Worm (Caenorhabditis elegans) whole organism, young adult: ENCODE data around the gene M04C3.5.

Source experiments
- B0261.1 ChIP-seq: sonication (generic microtip); optimal IDR thresholded peaks from 2 replicates; lab custom pipeline; 2016; ENCODE audit warnings: mild to moderate bottlenecking, missing genetic modification characterization, moderate library complexity, missing compliant biosample characterization
- B0336.3 ChIP-seq: fragments of 200-800 bp; sonication (Bioruptor generic); IDR thresholded peaks from 2 replicates; pipeline ENCODE4 v1.3.6; 2022; ENCODE audit warnings: missing genetic modification characterization, missing compliant biosample characterization
- F55B11.4 ChIP-seq: sonication (generic microtip); optimal IDR thresholded peaks from 2 replicates; lab custom pipeline; 2016; ENCODE audit warnings: missing compliant biosample characterization, missing genetic modification characterization, borderline replicate concordance; ENCODE audit not compliant: insufficient read depth
- K11D2.4 ChIP-seq: fragments of 200-800 bp; sonication (Bioruptor generic); IDR thresholded peaks from 2 replicates; pipeline ENCODE4 v1.3.6; 2022; ENCODE audit warnings: missing genetic modification reagents, missing genetic modification characterization, missing compliant biosample characterization
- T07F8.4 ChIP-seq: sonication (generic microtip); optimal IDR thresholded peaks from 2 replicates; lab custom pipeline; 2016; ENCODE audit warnings: mild to moderate bottlenecking, missing genetic modification characterization, moderate library complexity, missing compliant biosample characterization
- T26A5.8 ChIP-seq: sonication (generic microtip); optimal IDR thresholded peaks from 2 replicates; lab custom pipeline; 2016; ENCODE audit warnings: missing genetic modification characterization, missing compliant biosample characterization
- ama-1 ChIP-seq, 3 experiments: fragments of 150-350 bp in 1 of 3; sonication (generic microtip) in 2 of 3; optimal IDR thresholded peaks; 2 replicates each; lab custom pipeline; 2014 to 2018; ENCODE audit warnings: missing biosample characterization in 2 of 3, missing genetic modification characterization in 2 of 3, missing genetic modification reagents in 2 of 3
- aptf-3 ChIP-seq: fragments of 200-800 bp; sonication (Bioruptor generic); IDR thresholded peaks from 2 replicates; pipeline ENCODE4 v1.3.6; 2022; ENCODE audit warnings: missing genetic modification characterization, missing compliant biosample characterization
- atf-7 ChIP-seq: sonication (generic microtip); optimal IDR thresholded peaks from 2 replicates; lab custom pipeline; 2017; ENCODE audit warnings: mild to moderate bottlenecking, missing genetic modification characterization, missing compliant biosample characterization
- bed-1 ChIP-seq: fragments of 200-800 bp; sonication (Bioruptor generic); IDR thresholded peaks from 2 replicates; pipeline ENCODE4 v1.3.6; 2022; ENCODE audit warnings: missing genetic modification reagents, missing genetic modification characterization, missing compliant biosample characterization
- cebp-1 ChIP-seq, 2 experiments: fragments of 200-800 bp in 1 of 2; sonication (Bioruptor generic) in 1 of 2; sonication (generic microtip) in 1 of 2; IDR thresholded peaks in 1 of 2; optimal IDR thresholded peaks in 1 of 2; 2 replicates each; pipeline versions ENCODE4 v1.3.6 to Lab custom; 2017 to 2022; ENCODE audit warnings: missing compliant biosample characterization in 2 of 2, missing genetic modification characterization in 2 of 2, mild to moderate bottlenecking in 1 of 2, missing genetic modification reagents in 1 of 2, moderate library complexity in 1 of 2
- ceh-91 ChIP-seq: fragments of 200-800 bp; sonication (Bioruptor generic); IDR thresholded peaks from 2 replicates; pipeline ENCODE4 v1.3.6; 2022; ENCODE audit warnings: missing genetic modification reagents, missing genetic modification characterization, missing compliant biosample characterization
- die-1 ChIP-seq: sonication (generic microtip); optimal IDR thresholded peaks from 2 replicates; lab custom pipeline; 2016; ENCODE audit warnings: missing genotype, mild to moderate bottlenecking, missing genetic modification characterization, missing compliant biosample characterization
- dox-1 ChIP-seq: fragments of 200-800 bp; sonication (Bioruptor generic); IDR thresholded peaks from 2 replicates; pipeline ENCODE4 v1.3.6; 2022; ENCODE audit warnings: missing genetic modification reagents, missing genetic modification characterization, missing compliant biosample characterization
- dpl-1 ChIP-seq: fragments of 150-350 bp; optimal IDR thresholded peaks from 2 replicates; lab custom pipeline; 2014; ENCODE audit warnings: missing biosample characterization, missing genetic modification reagents, missing genetic modification characterization
- egl-44 ChIP-seq: fragments of 200-800 bp; sonication (Bioruptor generic); IDR thresholded peaks from 2 replicates; pipeline ENCODE4 v1.3.6; 2022; ENCODE audit warnings: missing genetic modification reagents, missing genetic modification characterization, missing compliant biosample characterization
- fkh-3 ChIP-seq: sonication (generic microtip); optimal IDR thresholded peaks from 2 replicates; lab custom pipeline; 2016; ENCODE audit warnings: mild to moderate bottlenecking, missing genetic modification characterization, missing compliant biosample characterization
- gei-17 ChIP-seq: fragments of 200-800 bp; sonication (Bioruptor generic); optimal IDR thresholded peaks from 2 replicates; lab custom pipeline; 2018; ENCODE audit warnings: mild to moderate bottlenecking, missing genetic modification characterization, missing compliant biosample characterization
- hlh-12 ChIP-seq: sonication (generic microtip); optimal IDR thresholded peaks from 2 replicates; lab custom pipeline; 2016; ENCODE audit warnings: missing genetic modification characterization, missing compliant biosample characterization
- hlh-26 ChIP-seq: fragments of 200-800 bp; sonication (Bioruptor generic); conservative IDR thresholded peaks from 2 replicates; pipeline ENCODE4 v1.3.6; 2022; ENCODE audit warnings: missing genetic modification reagents, missing genetic modification characterization, missing compliant biosample characterization
- hmg-1.2 ChIP-seq: fragments of 200-800 bp; sonication (Bioruptor generic); IDR thresholded peaks from 2 replicates; pipeline ENCODE4 v1.3.6; 2022; ENCODE audit warnings: missing genetic modification reagents, missing genetic modification characterization, missing compliant biosample characterization
- hmg-20 ChIP-seq: fragments of 200-800 bp; sonication (Bioruptor generic); IDR thresholded peaks from 2 replicates; pipeline ENCODE4 v1.3.6; 2022; ENCODE audit warnings: missing genetic modification reagents, missing genetic modification characterization, missing compliant biosample characterization
- lag-1 ChIP-seq: fragments of 200-800 bp; sonication (Bioruptor generic); IDR thresholded peaks from 2 replicates; pipeline ENCODE4 v1.3.6; 2022; ENCODE audit warnings: missing genetic modification reagents, missing genetic modification characterization, missing compliant biosample characterization
- let-526 ChIP-seq: fragments of 200-800 bp; sonication (Bioruptor generic); IDR thresholded peaks from 2 replicates; pipeline ENCODE4 v1.3.6; 2022; ENCODE audit warnings: missing genetic modification reagents, missing genetic modification characterization, missing compliant biosample characterization
- lin-26 ChIP-seq: fragments of 200-800 bp; sonication (Bioruptor generic); IDR thresholded peaks from 2 replicates; pipeline ENCODE4 v1.3.6; 2022; ENCODE audit warnings: missing genetic modification reagents, missing genetic modification characterization, missing compliant biosample characterization
- madf-8 ChIP-seq: fragments of 200-800 bp; sonication (Bioruptor generic); conservative IDR thresholded peaks from 2 replicates; pipeline ENCODE4 v1.3.6; 2022; ENCODE audit warnings: missing genetic modification reagents, missing genetic modification characterization, missing compliant biosample characterization
- mxl-1 ChIP-seq: sonication (generic microtip); optimal IDR thresholded peaks from 2 replicates; lab custom pipeline; 2016; ENCODE audit warnings: missing genetic modification characterization, missing compliant biosample characterization
- nhr-80 ChIP-seq: sonication (generic microtip); optimal IDR thresholded peaks from 2 replicates; lab custom pipeline; 2016; ENCODE audit warnings: missing genetic modification characterization, missing compliant biosample characterization
- pbrm-1 ChIP-seq: fragments of 200-800 bp; sonication (Bioruptor generic); IDR thresholded peaks from 2 replicates; pipeline ENCODE4 v1.3.6; 2022; ENCODE audit warnings: missing genetic modification reagents, missing genetic modification characterization, missing compliant biosample characterization
- pha-4 ChIP-seq: fragments of 150-350 bp; sonication (generic microtip); optimal IDR thresholded peaks from 2 replicates; lab custom pipeline; 2014; ENCODE audit warnings: missing biosample characterization, missing genetic modification reagents, missing genetic modification characterization
- sptf-2 ChIP-seq: fragments of 200-800 bp; sonication (Bioruptor generic); optimal IDR thresholded peaks from 2 replicates; lab custom pipeline; 2018; ENCODE audit warnings: mild to moderate bottlenecking, missing genetic modification characterization, missing compliant biosample characterization
- zfh-2 ChIP-seq: fragments of 200-800 bp; sonication (Bioruptor generic); conservative IDR thresholded peaks from 2 replicates; pipeline ENCODE4 v1.3.6; 2022; ENCODE audit warnings: missing genetic modification reagents, missing genetic modification characterization, missing compliant biosample characterization
- zim-3 ChIP-seq: sonication (generic microtip); optimal IDR thresholded peaks from 2 replicates; lab custom pipeline; 2017; ENCODE audit warnings: mild to moderate bottlenecking, missing genetic modification characterization, moderate library complexity, missing compliant biosample characterization
- ztf-28 ChIP-seq: fragments of 200-800 bp; sonication (Bioruptor generic); IDR thresholded peaks from 2 replicates; pipeline ENCODE4 v1.3.6; 2022; ENCODE audit warnings: missing genetic modification reagents, missing genetic modification characterization, missing compliant biosample characterization

The M04C3.5 gene

ce11 chrV:19403619-19404018, 45.9 kb upstream of the M04C3.5 start:
- TF ChIP-seq bed-1 (no peak), gei-17 (GFP tag; lab: Kevin White, UChicago) (no peak), die-1 (no peak), mxl-1 (tag; lab: Kevin White, UChicago) (no peak), pha-4 (no peak), hlh-26 (no peak), B0336.3 (no peak), egl-44 (GFP tag; lab: Robert Waterston, UW) (no peak), madf-8 (GFP tag; lab: Robert Waterston, UW) (no peak), let-526 (no peak)

ce11 chrV:19405276-19405815, 44.2 kb upstream of the M04C3.5 start, which contains the start of the genes C25F9.6 and C25F9.10:
Gene C25F9.6, minus strand, starts transcription at chrV:19405326.
Gene C25F9.10, plus strand, starts transcription at chrV:19405729.
- TF ChIP-seq pha-4 (no peak), dox-1 (peak; percentile 39; the same call in 1 of the 2 replicates), nhr-80 (tag; lab: Kevin White, UChicago) (peak; percentile 84)
- TF ChIP-seq, all 124 proteins: peak for 2

- TF ChIP-seq nhr-80 (tag; lab: Kevin White, UChicago) (peak; percentile 70), cebp-1 (GFP tag; IDR thresholded peaks at IDR 0.05; lab: Robert Waterston, UW) (peak; percentile 69; the same call in 1 of the 2 replicates), cebp-1 (tag; optimal IDR thresholded peaks at IDR 0.05; lab: Kevin White, UChicago) (peak; percentile 70), T26A5.8 (tag; lab: Kevin White, UChicago) (no peak)
- TF ChIP-seq, all 124 proteins: peak for 2
Measured at ce11 chrV:19410663-19411062, 38.9 kb upstream of the M04C3.5 start, which contains the start of gene C25F9.5. Gene C25F9.5, minus strand, starts transcription at chrV:19410857.

ce11 chrV:19416475-19416874, 33.1 kb upstream of the M04C3.5 start, which contains the start of the genes C25F9.4 and C25F9.9:
Gene C25F9.4, minus strand, starts transcription at chrV:19416575.
Gene C25F9.9, plus strand, starts transcription at chrV:19416611.
- TF ChIP-seq lag-1 (GFP tag; lab: Robert Waterston, UW), result no peak
- TF ChIP-seq nhr-80 (tag; lab: Kevin White, UChicago), result peak; percentile 7
- TF ChIP-seq, all 124 proteins: peak for 1

- peak; percentile 3 for TF ChIP-seq nhr-80 (tag; lab: Kevin White, UChicago)
- TF ChIP-seq zfh-2, result no peak
Measured at ce11 chrV:19417836-19418235, 31.7 kb upstream of the M04C3.5 start, which contains the start of gene C25F9.15. Gene C25F9.15, plus strand, starts transcription at chrV:19418136.

ce11 chrV:19421131-19421530, 28.4 kb upstream of the M04C3.5 start, which contains the start of gene C25F9.2:
Gene C25F9.2, plus strand, starts transcription at chrV:19421471.
- peak; percentile 57 for TF ChIP-seq atf-7 (tag; lab: Kevin White, UChicago)
- no peak for TF ChIP-seq zim-3 (tag; lab: Kevin White, UChicago)

ce11 chrV:19428097-19428496, 21.4 kb upstream of the M04C3.5 start:
- 0 out of 2 replicates have a peak, but pooled peaks have one; percentile 26 for TF ChIP-seq lin-26 (GFP tag; lab: Robert Waterston, UW)
- peak; percentile 0 for TF ChIP-seq zim-3 (tag; lab: Kevin White, UChicago)
- TF ChIP-seq B0261.1, result no peak

- no peak for TF ChIP-seq bed-1
- no peak for TF ChIP-seq dox-1
- TF ChIP-seq aptf-3, result no peak
- no peak for TF ChIP-seq fkh-3 (tag; lab: Kevin White, UChicago)
- TF ChIP-seq T07F8.4, result no peak
- no peak for TF ChIP-seq let-526
- TF ChIP-seq hmg-1.2, result no peak
- no peak for TF ChIP-seq ceh-91 (GFP tag; lab: Robert Waterston, UW)
- no peak for TF ChIP-seq F55B11.4 (tag; lab: Kevin White, UChicago)
- TF ChIP-seq pbrm-1 (GFP tag; lab: Robert Waterston, UW), result no peak
- no peak for TF ChIP-seq hmg-20 (GFP tag; lab: Robert Waterston, UW)
- no peak for TF ChIP-seq K11D2.4 (GFP tag; lab: Robert Waterston, UW)
- TF ChIP-seq dpl-1 (GFP tag; lab: Kevin White, UChicago), result no peak
- TF ChIP-seq hlh-12, result no peak
- no peak for TF ChIP-seq sptf-2
- no peak for TF ChIP-seq ztf-28 (GFP tag; lab: Robert Waterston, UW)
- no peak for TF ChIP-seq ama-1 (optimal IDR thresholded peaks at IDR 0.05; lab: Kevin White, UChicago)
- no peak for TF ChIP-seq ama-1 (GFP tag; optimal IDR thresholded peaks at IDR 0.05; lab: Kevin White, UChicago)
Measured at ce11 chrV:19428936-19429335, 20.6 kb upstream of the M04C3.5 start.
